Worm (Caenorhabditis elegans) whole organism, young adult: ENCODE measurements around the gene ZK402.1.

Source experiments
- B0019.2 ChIP-seq: fragments of 200-800 bp; sonication (Bioruptor generic); conservative IDR thresholded peaks from 2 replicates; pipeline ENCODE4 v1.3.6; 2022; ENCODE audit warnings: missing genetic modification reagents, missing genetic modification characterization, missing compliant biosample characterization
- B0261.1 ChIP-seq: sonication (generic microtip); optimal IDR thresholded peaks from 2 replicates; lab custom pipeline; 2016; ENCODE audit warnings: mild to moderate bottlenecking, missing genetic modification characterization, moderate library complexity, missing compliant biosample characterization
- C06A6.2 ChIP-seq: fragments of 200-800 bp; sonication (Bioruptor generic); conservative IDR thresholded peaks from 2 replicates; pipeline ENCODE4 v1.3.6; 2022; ENCODE audit warnings: missing genetic modification characterization, missing compliant biosample characterization
- C17E4.6 ChIP-seq: fragments of 200-800 bp; sonication (Bioruptor generic); IDR thresholded peaks from 2 replicates; pipeline ENCODE4 v1.3.6; 2022; ENCODE audit warnings: missing genetic modification reagents, missing genetic modification characterization, missing compliant biosample characterization
- F39B2.1 ChIP-seq: fragments of 200-800 bp; sonication (Bioruptor generic); IDR thresholded peaks from 2 replicates; pipeline ENCODE4 v1.3.6; 2022; ENCODE audit warnings: missing genetic modification reagents, missing genetic modification characterization, missing compliant biosample characterization
- F52B5.7 ChIP-seq: sonication (generic microtip); optimal IDR thresholded peaks from 2 replicates; lab custom pipeline; 2016; ENCODE audit warnings: mild to moderate bottlenecking, missing genetic modification characterization, missing compliant biosample characterization
- F55B11.4 ChIP-seq: sonication (generic microtip); optimal IDR thresholded peaks from 2 replicates; lab custom pipeline; 2016; ENCODE audit warnings: missing compliant biosample characterization, missing genetic modification characterization, borderline replicate concordance; ENCODE audit not compliant: insufficient read depth
- T07F8.4 ChIP-seq: sonication (generic microtip); optimal IDR thresholded peaks from 2 replicates; lab custom pipeline; 2016; ENCODE audit warnings: mild to moderate bottlenecking, missing genetic modification characterization, moderate library complexity, missing compliant biosample characterization
- T26A5.8 ChIP-seq: sonication (generic microtip); optimal IDR thresholded peaks from 2 replicates; lab custom pipeline; 2016; ENCODE audit warnings: missing genetic modification characterization, missing compliant biosample characterization
- Y53F4B.3 ChIP-seq: fragments of 200-800 bp; sonication (Bioruptor generic); IDR thresholded peaks from 2 replicates; pipeline ENCODE4 v1.3.6; 2022; ENCODE audit warnings: missing genetic modification reagents, missing genetic modification characterization, missing compliant biosample characterization
- Y53G8AR.9 ChIP-seq: fragments of 200-800 bp; sonication (Bioruptor generic); conservative IDR thresholded peaks from 2 replicates; pipeline ENCODE4 v1.3.6; 2022; ENCODE audit warnings: missing genetic modification reagents, missing genetic modification characterization, missing compliant biosample characterization
- Y79H2A.3 ChIP-seq: fragments of 200-800 bp; sonication (Bioruptor generic); conservative IDR thresholded peaks from 2 replicates; pipeline ENCODE4 v1.3.6; 2022; ENCODE audit warnings: missing genetic modification reagents, missing genetic modification characterization, missing compliant biosample characterization
- ZK185.1 ChIP-seq: sonication (generic microtip); optimal IDR thresholded peaks from 2 replicates; lab custom pipeline; 2016; ENCODE audit warnings: mild to moderate bottlenecking, missing genetic modification characterization, missing compliant biosample characterization; ENCODE audit not compliant: poor library complexity, severe bottlenecking
- ama-1 ChIP-seq, 3 experiments: fragments of 150-350 bp in 1 of 3; sonication (generic microtip) in 2 of 3; optimal IDR thresholded peaks; 2 replicates each; lab custom pipeline; 2014 to 2018; ENCODE audit warnings: missing biosample characterization in 2 of 3, missing genetic modification characterization in 2 of 3, missing genetic modification reagents in 2 of 3
- atf-7 ChIP-seq: sonication (generic microtip); optimal IDR thresholded peaks from 2 replicates; lab custom pipeline; 2017; ENCODE audit warnings: mild to moderate bottlenecking, missing genetic modification characterization, missing compliant biosample characterization
- attf-6 ChIP-seq: fragments of 200-800 bp; sonication (Bioruptor generic); IDR thresholded peaks from 2 replicates; pipeline ENCODE4 v1.3.6; 2022; ENCODE audit warnings: missing genetic modification reagents, missing genetic modification characterization, missing compliant biosample characterization
- bed-2 ChIP-seq: fragments of 200-800 bp; sonication (Bioruptor generic); IDR thresholded peaks from 2 replicates; pipeline ENCODE4 v1.3.6; 2022; ENCODE audit warnings: missing genetic modification reagents, missing genetic modification characterization, missing compliant biosample characterization
- ccch-3 ChIP-seq: fragments of 200-800 bp; sonication (Bioruptor generic); optimal IDR thresholded peaks from 2 replicates; lab custom pipeline; 2018; ENCODE audit warnings: mild to moderate bottlenecking, missing genetic modification characterization, missing compliant biosample characterization
- cebp-2 ChIP-seq: fragments of 200-800 bp; sonication (Bioruptor generic); IDR thresholded peaks from 2 replicates; pipeline ENCODE4 v1.3.6; 2022; ENCODE audit warnings: missing genetic modification characterization, missing compliant biosample characterization
- ceh-40 ChIP-seq: fragments of 200-800 bp; sonication (Bioruptor generic); IDR thresholded peaks from 2 replicates; pipeline ENCODE4 v1.3.6; 2022; ENCODE audit warnings: missing genetic modification characterization, missing compliant biosample characterization
- ceh-58 ChIP-seq: fragments of 200-800 bp; sonication (Bioruptor generic); IDR thresholded peaks from 2 replicates; pipeline ENCODE4 v1.3.6; 2022; ENCODE audit warnings: missing genetic modification characterization, missing compliant biosample characterization
- ceh-79 ChIP-seq: sonication (generic microtip); optimal IDR thresholded peaks from 2 replicates; lab custom pipeline; 2017; ENCODE audit warnings: mild to moderate bottlenecking, missing genetic modification characterization, missing compliant biosample characterization
- ceh-91 ChIP-seq: fragments of 200-800 bp; sonication (Bioruptor generic); IDR thresholded peaks from 2 replicates; pipeline ENCODE4 v1.3.6; 2022; ENCODE audit warnings: missing genetic modification reagents, missing genetic modification characterization, missing compliant biosample characterization
- chd-7 ChIP-seq: sonication (generic microtip); optimal IDR thresholded peaks from 2 replicates; lab custom pipeline; 2016; ENCODE audit warnings: mild to moderate bottlenecking, missing genetic modification characterization, moderate library complexity, missing compliant biosample characterization
- gei-17 ChIP-seq: fragments of 200-800 bp; sonication (Bioruptor generic); optimal IDR thresholded peaks from 2 replicates; lab custom pipeline; 2018; ENCODE audit warnings: mild to moderate bottlenecking, missing genetic modification characterization, missing compliant biosample characterization
- hlh-12 ChIP-seq: sonication (generic microtip); optimal IDR thresholded peaks from 2 replicates; lab custom pipeline; 2016; ENCODE audit warnings: missing genetic modification characterization, missing compliant biosample characterization
- hmg-20 ChIP-seq: fragments of 200-800 bp; sonication (Bioruptor generic); IDR thresholded peaks from 2 replicates; pipeline ENCODE4 v1.3.6; 2022; ENCODE audit warnings: missing genetic modification reagents, missing genetic modification characterization, missing compliant biosample characterization
- let-607 ChIP-seq, 2 experiments: fragments of 200-800 bp in 1 of 2; sonication (Bioruptor generic) in 1 of 2; sonication (generic microtip) in 1 of 2; optimal IDR thresholded peaks; 2 replicates each; lab custom pipeline; 2016 to 2018; ENCODE audit warnings: mild to moderate bottlenecking in 2 of 2, missing compliant biosample characterization in 2 of 2, missing genetic modification characterization in 2 of 2, moderate library complexity in 2 of 2, missing genotype in 1 of 2
- lin-26 ChIP-seq: fragments of 200-800 bp; sonication (Bioruptor generic); IDR thresholded peaks from 2 replicates; pipeline ENCODE4 v1.3.6; 2022; ENCODE audit warnings: missing genetic modification reagents, missing genetic modification characterization, missing compliant biosample characterization
- lin-35 ChIP-seq, 3 experiments: fragments of 150-350 bp in 2 of 3; sonication (generic microtip) in 1 of 3; optimal IDR thresholded peaks; 2 replicates each; lab custom pipeline; 2014 to 2018; ENCODE audit warnings: missing biosample characterization in 3 of 3, missing genetic modification characterization in 3 of 3, missing genetic modification reagents in 3 of 3
- lin-40 ChIP-seq: sonication (generic microtip); optimal IDR thresholded peaks from 2 replicates; lab custom pipeline; 2016; ENCODE audit warnings: missing genetic modification characterization, mild to moderate bottlenecking, missing compliant biosample characterization, missing genotype, missing genetic modification reagents
- lin-54 ChIP-seq: fragments of 200-800 bp; sonication (Bioruptor generic); optimal IDR thresholded peaks from 2 replicates; lab custom pipeline; 2018; ENCODE audit warnings: mild to moderate bottlenecking, missing genetic modification characterization, missing compliant biosample characterization
- madf-10 ChIP-seq: sonication (generic microtip); optimal IDR thresholded peaks from 2 replicates; lab custom pipeline; 2016; ENCODE audit warnings: mild to moderate bottlenecking, missing genetic modification characterization, missing compliant biosample characterization
- mcd-1 ChIP-seq: fragments of 200-800 bp; sonication (Bioruptor generic); IDR thresholded peaks from 2 replicates; pipeline ENCODE4 v1.3.6; 2022; ENCODE audit warnings: missing genetic modification reagents, missing genetic modification characterization, missing compliant biosample characterization
- mel-28 ChIP-seq: sonication (generic microtip); optimal IDR thresholded peaks from 2 replicates; lab custom pipeline; 2016; ENCODE audit warnings: borderline replicate concordance, mild to moderate bottlenecking, missing genetic modification characterization, missing compliant biosample characterization
- mes-4 ChIP-seq: sonication (generic microtip); optimal IDR thresholded peaks from 2 replicates; lab custom pipeline; 2016; ENCODE audit warnings: missing genotype, missing genetic modification characterization, missing compliant biosample characterization
- nhr-27 ChIP-seq: fragments of 200-800 bp; sonication (Bioruptor generic); optimal IDR thresholded peaks from 2 replicates; lab custom pipeline; 2018; ENCODE audit warnings: mild to moderate bottlenecking, missing genetic modification characterization, moderate library complexity, missing compliant biosample characterization
- nhr-90 ChIP-seq: sonication (generic microtip); optimal IDR thresholded peaks from 2 replicates; lab custom pipeline; 2016; ENCODE audit warnings: missing genotype, mild to moderate bottlenecking, missing genetic modification characterization, missing compliant biosample characterization
- rec-8 ChIP-seq, 2 experiments: sonication (generic microtip); optimal IDR thresholded peaks; 2 replicates each; lab custom pipeline; 2016; ENCODE audit warnings: mild to moderate bottlenecking in 2 of 2, missing genetic modification characterization in 2 of 2, missing genetic modification reagents in 2 of 2, missing genotype in 2 of 2, missing biosample characterization in 1 of 2, missing compliant biosample characterization in 1 of 2, moderate library complexity in 1 of 2
- rpc-1 ChIP-seq, 2 experiments: fragments of 150-350 bp in 1 of 2; sonication (generic microtip) in 1 of 2; optimal IDR thresholded peaks; 2 replicates each; lab custom pipeline; 2014 to 2018; ENCODE audit warnings: missing biosample characterization in 1 of 2, missing genetic modification characterization in 1 of 2, missing genetic modification reagents in 1 of 2, missing genotype in 1 of 2
- snpc-3.4 ChIP-seq: sonication (generic microtip); optimal IDR thresholded peaks from 2 replicates; lab custom pipeline; 2017; ENCODE audit warnings: missing genetic modification characterization, mild to moderate bottlenecking, missing compliant biosample characterization, antibody characterized with exemption, moderate library complexity, missing genotype, missing genetic modification reagents
- sptf-2 ChIP-seq: fragments of 200-800 bp; sonication (Bioruptor generic); optimal IDR thresholded peaks from 2 replicates; lab custom pipeline; 2018; ENCODE audit warnings: mild to moderate bottlenecking, missing genetic modification characterization, missing compliant biosample characterization
- tbp1 ChIP-seq: fragments of 200-800 bp; sonication (Bioruptor generic); optimal IDR thresholded peaks from 2 replicates; lab custom pipeline; 2018; ENCODE audit warnings: mild to moderate bottlenecking, missing genetic modification characterization, missing compliant biosample characterization
- xnd-1 ChIP-seq: sonication (generic microtip); optimal IDR thresholded peaks from 2 replicates; lab custom pipeline; 2016; ENCODE audit warnings: missing genotype, missing genetic modification reagents, missing genetic modification characterization, missing compliant biosample characterization
- ztf-18 ChIP-seq: sonication (generic microtip); optimal IDR thresholded peaks from 2 replicates; lab custom pipeline; 2016; ENCODE audit warnings: missing genotype, mild to moderate bottlenecking, missing genetic modification characterization, missing compliant biosample characterization
- ztf-22 ChIP-seq: fragments of 200-800 bp; sonication (Bioruptor generic); optimal IDR thresholded peaks from 2 replicates; lab custom pipeline; 2018; ENCODE audit warnings: mild to moderate bottlenecking, missing genetic modification characterization, moderate library complexity, missing compliant biosample characterization
- ztf-6 ChIP-seq: fragments of 200-800 bp; sonication (Bioruptor generic); IDR thresholded peaks from 2 replicates; pipeline ENCODE4 v1.3.6; 2022; ENCODE audit warnings: missing genetic modification reagents, missing genetic modification characterization, missing compliant biosample characterization

Gene ZK402.1

DNA sequence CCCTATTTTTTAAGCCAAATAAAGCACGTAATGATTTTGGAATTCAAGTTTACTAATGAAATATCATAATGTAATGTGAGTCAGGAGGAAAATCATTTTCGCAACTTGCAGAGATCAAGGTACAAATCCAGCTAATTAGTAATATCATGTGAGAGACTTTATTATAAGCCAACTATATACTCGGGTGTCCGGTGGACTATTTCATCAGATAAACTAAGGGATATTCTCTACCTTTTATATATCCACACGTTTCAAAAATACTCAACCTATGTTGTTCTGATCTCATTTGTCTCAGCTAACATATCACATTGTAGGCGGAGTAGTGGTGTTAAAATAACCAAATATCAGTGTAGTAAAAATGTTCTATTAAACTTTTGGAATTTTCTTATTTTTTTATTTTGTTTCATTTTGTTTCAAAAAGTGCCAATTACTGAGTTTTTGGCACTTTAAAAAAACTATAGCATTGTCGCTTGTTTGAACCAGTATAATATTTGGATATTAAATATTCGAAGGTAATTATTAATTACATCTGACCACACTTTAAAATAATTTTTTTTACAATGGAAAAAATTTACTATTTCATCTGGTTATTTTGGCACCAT lies 14.6 kb upstream of the ZK402.1 start:
- TF ChIP-seq ceh-58 (GFP tag; lab: Robert Waterston, UW) = no peak
- TF ChIP-seq let-607 (tag; optimal IDR thresholded peaks at IDR 0.05; lab: Kevin White, UChicago) = peak in 1 of 2 experiments; percentile 88
- no peak for TF ChIP-seq mes-4 (tag; lab: Kevin White, UChicago)
- no peak for TF ChIP-seq nhr-90 (tag; lab: Kevin White, UChicago)
- TF ChIP-seq C17E4.6 (GFP tag; lab: Robert Waterston, UW) = peak; percentile 67; the same call in 1 of the 2 replicates
- no peak for TF ChIP-seq ztf-6
- TF ChIP-seq Y53F4B.3 = no peak
- 0 out of 2 replicates have a peak, but pooled peaks have one; percentile 30 for TF ChIP-seq lin-26 (GFP tag; lab: Robert Waterston, UW)
- no peak for TF ChIP-seq ceh-91
- TF ChIP-seq atf-7 (tag; lab: Kevin White, UChicago) = peak; percentile 93
- TF ChIP-seq bed-2 = no peak
- peak; percentile 91 for TF ChIP-seq madf-10 (tag; lab: Kevin White, UChicago)
- peak; percentile 98 for TF ChIP-seq ZK185.1
- peak; percentile 70 for TF ChIP-seq tbp1 (GFP tag; lab: Kevin White, UChicago)
- TF ChIP-seq T07F8.4 (tag; lab: Kevin White, UChicago) = peak; percentile 68
- TF ChIP-seq rpc-1 (optimal IDR thresholded peaks at IDR 0.05; lab: Kevin White, UChicago) = no peak
- no peak for TF ChIP-seq rpc-1 (tag; optimal IDR thresholded peaks at IDR 0.05; lab: Kevin White, UChicago)
- no peak for TF ChIP-seq T26A5.8 (tag; lab: Kevin White, UChicago)
- no peak for TF ChIP-seq ama-1 (optimal IDR thresholded peaks at IDR 0.05; lab: Kevin White, UChicago)
- no peak for TF ChIP-seq ama-1 (GFP tag; optimal IDR thresholded peaks at IDR 0.05; lab: Kevin White, UChicago)
- TF ChIP-seq Y79H2A.3 (GFP tag; lab: Robert Waterston, UW) = no peak
- no peak for TF ChIP-seq hlh-12 (tag; lab: Kevin White, UChicago)
- peak; percentile 73; the same call in 1 of the 2 replicates for TF ChIP-seq mcd-1 (GFP tag; lab: Robert Waterston, UW)
- TF ChIP-seq F52B5.7 = peak; percentile 47
- no peak for TF ChIP-seq mel-28 (tag; lab: Kevin White, UChicago)
- TF ChIP-seq B0019.2 = no peak
- TF ChIP-seq F39B2.1 (GFP tag; lab: Robert Waterston, UW) = no peak
- TF ChIP-seq chd-7 (tag; lab: Kevin White, UChicago) = peak; percentile 62
- TF ChIP-seq ceh-79 (tag; lab: Kevin White, UChicago) = peak; percentile 48
- TF ChIP-seq ceh-40 (GFP tag; lab: Robert Waterston, UW) = no peak
- TF ChIP-seq Y53G8AR.9 (GFP tag; lab: Robert Waterston, UW) = peak; percentile 90
- peak; percentile 74 for TF ChIP-seq lin-54 (GFP tag; lab: Kevin White, UChicago)
- no peak for TF ChIP-seq xnd-1 (tag; lab: Kevin White, UChicago)
- TF ChIP-seq gei-17 (GFP tag; lab: Kevin White, UChicago) = peak; percentile 96
- TF ChIP-seq attf-6 (GFP tag; lab: Robert Waterston, UW) = no peak
- TF ChIP-seq cebp-2 (GFP tag; lab: Robert Waterston, UW) = peak; percentile 81
- no peak for TF ChIP-seq sptf-2
- TF ChIP-seq ztf-22 (GFP tag; lab: Kevin White, UChicago) = no peak
- peak; percentile 3 for TF ChIP-seq snpc-3.4 (tag; lab: Kevin White, UChicago)
- peak; percentile 90 for TF ChIP-seq hmg-20
- TF ChIP-seq ccch-3 (GFP tag; lab: Kevin White, UChicago) = peak; percentile 27
- TF ChIP-seq nhr-27 (tag; lab: Kevin White, UChicago) = no peak
- peak; percentile 87 for TF ChIP-seq C06A6.2 (GFP tag; lab: Robert Waterston, UW)
- peak; percentile 7 for TF ChIP-seq ztf-18 (tag; lab: Kevin White, UChicago)
- peak in 1 of 2 experiments; percentile 43 for TF ChIP-seq rec-8 (tag; optimal IDR thresholded peaks at IDR 0.05; lab: Kevin White, UChicago)
- TF ChIP-seq B0261.1 (tag; lab: Kevin White, UChicago) = peak; percentile 47
- TF ChIP-seq lin-40 (tag; lab: Kevin White, UChicago) = peak; percentile 99
- no peak for TF ChIP-seq F55B11.4 (tag; lab: Kevin White, UChicago)
- TF ChIP-seq lin-35 (GFP tag; optimal IDR thresholded peaks at IDR 0.05; lab: Kevin White, UChicago) = peak in 2 of 3 experiments; percentile 48 to 95
